Worm (Caenorhabditis elegans) whole organism, L1 larva: ENCODE results near the gene F52G3.7.

Experiments
- C34B4.2 ChIP-seq: sonication (generic microtip); optimal IDR thresholded peaks from 2 replicates; lab custom pipeline; 2017; ENCODE audit warnings: mild to moderate bottlenecking, missing genetic modification characterization, missing compliant biosample characterization
- F16B12.6 ChIP-seq: fragments of 150-350 bp; optimal IDR thresholded peaks from 2 replicates; lab custom pipeline; 2014; ENCODE audit warnings: missing biosample characterization, missing genetic modification characterization
- Y116A8C.19 ChIP-seq: sonication (generic microtip); optimal IDR thresholded peaks from 2 replicates; lab custom pipeline; 2016; ENCODE audit warnings: missing compliant biosample characterization, missing genetic modification characterization, borderline replicate concordance
- alr-1 ChIP-seq: fragments of 200-800 bp; sonication (Bioruptor generic); optimal IDR thresholded peaks from 2 replicates; lab custom pipeline; 2018; ENCODE audit warnings: borderline replicate concordance, mild to moderate bottlenecking, missing genetic modification characterization, missing compliant biosample characterization
- aly-2 ChIP-seq: fragments of 150-350 bp; optimal IDR thresholded peaks from 2 replicates; lab custom pipeline; 2014; ENCODE audit warnings: missing biosample characterization, missing genetic modification characterization
- blmp-1 ChIP-seq: fragments of 150-350 bp; optimal IDR thresholded peaks from 2 replicates; lab custom pipeline; 2014; ENCODE audit warnings: missing biosample characterization, missing genetic modification characterization
- ceh-8 ChIP-seq: fragments of 200-800 bp; sonication (Bioruptor generic); optimal IDR thresholded peaks from 2 replicates; lab custom pipeline; 2018; ENCODE audit warnings: mild to moderate bottlenecking, missing genetic modification characterization, moderate library complexity, missing compliant biosample characterization
- ceh-82 ChIP-seq, 3 experiments: fragments of 150-350 bp in 1 of 3; sonication (generic microtip) in 2 of 3; optimal IDR thresholded peaks; 2 replicates each; lab custom pipeline; 2014 to 2017; ENCODE audit warnings: missing biosample characterization in 3 of 3, missing genetic modification characterization in 3 of 3
- ces-1 ChIP-seq: fragments of 150-350 bp; optimal IDR thresholded peaks from 2 replicates; lab custom pipeline; 2014; ENCODE audit warnings: missing biosample characterization, missing genetic modification reagents, missing genetic modification characterization
- dpl-1 ChIP-seq, 3 experiments: fragments of 150-350 bp in 2 of 3; sonication (generic microtip) in 1 of 3; optimal IDR thresholded peaks; 2 replicates each; lab custom pipeline; 2014 to 2017; ENCODE audit warnings: missing biosample characterization in 3 of 3, missing genetic modification characterization in 3 of 3, missing genetic modification reagents in 3 of 3
- dsc-1 ChIP-seq: sonication (generic microtip); optimal IDR thresholded peaks from 2 replicates; lab custom pipeline; 2016; ENCODE audit warnings: mild to moderate bottlenecking, missing genetic modification characterization, missing compliant biosample characterization
- efl-1 ChIP-seq, 4 experiments: fragments of 150-350 bp; optimal IDR thresholded peaks in 3 of 4; peaks in 1 of 4; 1 replicate in 1 of 4; 2 replicates in 3 of 4; lab custom pipeline; 2014; ENCODE audit warnings: missing biosample characterization in 2 of 4, missing genetic modification characterization in 2 of 4, missing genetic modification reagents in 2 of 4
- elt-2 ChIP-seq: sonication (generic microtip); optimal IDR thresholded peaks from 2 replicates; lab custom pipeline; 2016; ENCODE audit warnings: missing genetic modification characterization, mild to moderate bottlenecking, inconsistent platforms, missing compliant biosample characterization, missing genetic modification reagents
- elt-3 ChIP-seq, 6 experiments: fragments of 150-350 bp in 1 of 6; sonication (generic microtip); optimal IDR thresholded peaks; 2 replicates each; lab custom pipeline; 2017 to 2018; ENCODE audit warnings: missing biosample characterization in 6 of 6, missing genetic modification characterization in 6 of 6, inconsistent platforms in 1 of 6
- ets-5 ChIP-seq: fragments of 200-800 bp; sonication (Bioruptor generic); IDR thresholded peaks from 2 replicates; pipeline ENCODE4 v1.3.6; 2022; ENCODE audit warnings: missing genetic modification characterization, missing compliant biosample characterization
- fkh-4 ChIP-seq: sonication (generic microtip); optimal IDR thresholded peaks from 2 replicates; lab custom pipeline; 2016; ENCODE audit warnings: missing compliant biosample characterization, missing genetic modification characterization, borderline replicate concordance
- fkh-8 ChIP-seq: sonication (generic microtip); optimal IDR thresholded peaks from 2 replicates; lab custom pipeline; 2016; ENCODE audit warnings: mild to moderate bottlenecking, missing genetic modification characterization, missing compliant biosample characterization
- fos-1 ChIP-seq: fragments of 150-350 bp; optimal IDR thresholded peaks from 2 replicates; lab custom pipeline; 2014; ENCODE audit warnings: missing biosample characterization, missing genetic modification characterization
- grh-1 ChIP-seq: fragments of 200-800 bp; sonication (Bioruptor generic); IDR thresholded peaks from 2 replicates; pipeline ENCODE4 v1.3.6; 2022; ENCODE audit warnings: missing genetic modification reagents, missing genetic modification characterization, missing compliant biosample characterization
- irx-1 ChIP-seq: sonication (generic microtip); optimal IDR thresholded peaks from 2 replicates; lab custom pipeline; 2016; ENCODE audit warnings: missing genetic modification characterization, missing compliant biosample characterization
- isw-1 ChIP-seq: fragments of 200-800 bp; sonication (Bioruptor generic); IDR thresholded peaks from 2 replicates; pipeline ENCODE4 v1.3.6; 2022; ENCODE audit warnings: missing genetic modification characterization, missing compliant biosample characterization
- lin-14 ChIP-seq: fragments of 200-800 bp; sonication (Bioruptor generic); optimal IDR thresholded peaks from 2 replicates; lab custom pipeline; 2018; ENCODE audit warnings: mild to moderate bottlenecking, missing genetic modification characterization, moderate library complexity, missing compliant biosample characterization
- lsy-2 ChIP-seq, 2 experiments: fragments of 150-350 bp; optimal IDR thresholded peaks; 2 replicates each; lab custom pipeline; 2014; ENCODE audit warnings: missing biosample characterization in 2 of 2, missing genetic modification characterization in 2 of 2
- mab-9 ChIP-seq: fragments of 200-800 bp; sonication (Bioruptor generic); IDR thresholded peaks from 2 replicates; pipeline ENCODE4 v1.3.6; 2022; ENCODE audit warnings: missing genetic modification reagents, missing genetic modification characterization, missing compliant biosample characterization
- mep-1 ChIP-seq: fragments of 150-350 bp; optimal IDR thresholded peaks from 2 replicates; lab custom pipeline; 2014; ENCODE audit warnings: missing biosample characterization, missing genetic modification characterization
- nhr-11 ChIP-seq: fragments of 150-350 bp; optimal IDR thresholded peaks from 2 replicates; lab custom pipeline; 2014; ENCODE audit warnings: missing biosample characterization, missing genetic modification characterization
- nhr-28 ChIP-seq: fragments of 150-350 bp; optimal IDR thresholded peaks from 2 replicates; lab custom pipeline; 2014; ENCODE audit warnings: missing biosample characterization, missing genetic modification characterization
- nhr-47 ChIP-seq: sonication (generic microtip); optimal IDR thresholded peaks from 2 replicates; lab custom pipeline; 2016; ENCODE audit warnings: mild to moderate bottlenecking, missing genetic modification characterization, moderate library complexity, missing compliant biosample characterization
- nhr-76 ChIP-seq: sonication (generic microtip); optimal IDR thresholded peaks from 2 replicates; lab custom pipeline; 2017; ENCODE audit warnings: missing biosample characterization, missing genetic modification characterization
- nhr-77 ChIP-seq: fragments of 150-350 bp; optimal IDR thresholded peaks from 2 replicates; lab custom pipeline; 2014; ENCODE audit warnings: missing biosample characterization, missing genetic modification characterization
- nhr-85 ChIP-seq: sonication (generic microtip); peaks from one replicate; lab custom pipeline; 2016; ENCODE audit warnings: missing genetic modification characterization, inconsistent platforms, missing compliant biosample characterization
- pag-3 ChIP-seq: sonication (generic microtip); optimal IDR thresholded peaks from 2 replicates; lab custom pipeline; 2017; ENCODE audit warnings: missing genetic modification characterization, mild to moderate bottlenecking, missing compliant biosample characterization, antibody characterized with exemption, borderline replicate concordance; ENCODE audit not compliant: insufficient read depth
- rnt-1 ChIP-seq: sonication (generic microtip); optimal IDR thresholded peaks from 2 replicates; lab custom pipeline; 2016; ENCODE audit warnings: mild to moderate bottlenecking, missing genetic modification characterization, moderate library complexity, missing compliant biosample characterization
- skn-1 ChIP-seq: fragments of 150-350 bp; optimal IDR thresholded peaks from 2 replicates; lab custom pipeline; 2014; ENCODE audit warnings: missing biosample characterization, missing genetic modification characterization
- snu-23 ChIP-seq: sonication (generic microtip); optimal IDR thresholded peaks from 2 replicates; lab custom pipeline; 2016; ENCODE audit warnings: missing genetic modification characterization, missing compliant biosample characterization
- sup-37 ChIP-seq: fragments of 200-800 bp; sonication (Bioruptor generic); optimal IDR thresholded peaks from 2 replicates; lab custom pipeline; 2018; ENCODE audit warnings: mild to moderate bottlenecking, missing genetic modification characterization, missing compliant biosample characterization
- swsn-7 ChIP-seq: sonication (generic microtip); optimal IDR thresholded peaks from 2 replicates; lab custom pipeline; 2016; ENCODE audit warnings: missing genetic modification characterization, missing compliant biosample characterization
- tbx-2 ChIP-seq: sonication (generic microtip); optimal IDR thresholded peaks from 2 replicates; lab custom pipeline; 2016; ENCODE audit warnings: missing genetic modification characterization, missing compliant biosample characterization
- tlp-1 ChIP-seq: fragments of 150-350 bp; optimal IDR thresholded peaks from 2 replicates; lab custom pipeline; 2014; ENCODE audit warnings: missing biosample characterization, missing genetic modification characterization
- unc-130 ChIP-seq: fragments of 150-350 bp; optimal IDR thresholded peaks from 2 replicates; lab custom pipeline; 2017; ENCODE audit warnings: missing biosample characterization, missing genetic modification characterization, inconsistent platforms
- unc-62 ChIP-seq: fragments of 150-350 bp; optimal IDR thresholded peaks from 2 replicates; lab custom pipeline; 2014; ENCODE audit warnings: missing biosample characterization, missing genetic modification reagents, missing genetic modification characterization
- vab-15 ChIP-seq: sonication (generic microtip); optimal IDR thresholded peaks from 2 replicates; lab custom pipeline; 2017; ENCODE audit warnings: missing genotype, mild to moderate bottlenecking, missing genetic modification characterization, missing compliant biosample characterization
- zag-1 ChIP-seq: fragments of 150-350 bp; optimal IDR thresholded peaks from 2 replicates; lab custom pipeline; 2014; ENCODE audit warnings: missing biosample characterization, missing genetic modification characterization
- ztf-11 ChIP-seq, 2 experiments: sonication (generic microtip); optimal IDR thresholded peaks; 2 replicates each; lab custom pipeline; 2016 to 2017; ENCODE audit warnings: missing genetic modification characterization in 2 of 2, missing biosample characterization in 1 of 2, missing compliant biosample characterization in 1 of 2
- ztf-4 ChIP-seq: fragments of 150-350 bp; optimal IDR thresholded peaks from 2 replicates; lab custom pipeline; 2014; ENCODE audit warnings: missing biosample characterization, missing genetic modification characterization

The F52G3.7 gene

ce11 chrX:16978308-16978707 lies 14.6 kb downstream of the F52G3.7 start, which contains the start of gene mbl-1:
Gene mbl-1 (plus strand): TSS chrX:16978608.
- TF ChIP-seq ceh-82 (tag; optimal IDR thresholded peaks at IDR 0.05; lab: Kevin White, UChicago) (no peak), efl-1 (optimal IDR thresholded peaks at IDR 0.05; lab: Kevin White, UChicago) (no peak), efl-1 (GFP tag; optimal IDR thresholded peaks at IDR 0.05 in 1 of 2; lab: Kevin White, UChicago) (peak in 1 of 2 experiments; percentile 2)

ce11 chrX:16988367-16988766 lies 24.6 kb downstream of the F52G3.7 start:
- TF ChIP-seq isw-1 (GFP tag; lab: Robert Waterston, UW), result no peak
- no peak for TF ChIP-seq C34B4.2 (tag; lab: Kevin White, UChicago)
- TF ChIP-seq swsn-7 (tag; lab: Kevin White, UChicago), result no peak
- no peak for TF ChIP-seq rnt-1 (tag; lab: Kevin White, UChicago)
- no peak for TF ChIP-seq ets-5 (GFP tag; lab: Robert Waterston, UW)
- no peak for TF ChIP-seq sup-37 (GFP tag; lab: Kevin White, UChicago)
- no peak for TF ChIP-seq elt-2 (tag; lab: Kevin White, UChicago)
- no peak for TF ChIP-seq dpl-1 (GFP tag; optimal IDR thresholded peaks at IDR 0.05; lab: Kevin White, UChicago)
- TF ChIP-seq lin-14, result peak; percentile 1
- no peak for TF ChIP-seq grh-1
- TF ChIP-seq unc-62 (GFP tag; lab: Kevin White, UChicago), result no peak
- TF ChIP-seq aly-2, result no peak
- no peak for TF ChIP-seq ces-1 (GFP tag; lab: Kevin White, UChicago)
- no peak for TF ChIP-seq tlp-1 (tag; lab: Kevin White, UChicago)
- TF ChIP-seq nhr-11 (tag; lab: Kevin White, UChicago), result no peak
- TF ChIP-seq mab-9 (GFP tag; lab: Robert Waterston, UW), result 0 out of 2 replicates have a peak, but pooled peaks have one; percentile 22
- TF ChIP-seq unc-130 (tag; lab: Kevin White, UChicago), result no peak
- TF ChIP-seq ztf-4 (tag; lab: Kevin White, UChicago), result no peak
- no peak for TF ChIP-seq mep-1 (tag; lab: Kevin White, UChicago)
- no peak for TF ChIP-seq pag-3
- no peak for TF ChIP-seq dsc-1
- no peak for TF ChIP-seq irx-1 (tag; lab: Kevin White, UChicago)
- no peak for TF ChIP-seq fkh-8 (tag; lab: Kevin White, UChicago)
- peak in 1 of 2 experiments; percentile 54 for TF ChIP-seq ztf-11 (tag; optimal IDR thresholded peaks at IDR 0.05; lab: Kevin White, UChicago)
- TF ChIP-seq efl-1 (optimal IDR thresholded peaks at IDR 0.05; lab: Kevin White, UChicago), result no peak
- TF ChIP-seq efl-1 (GFP tag; optimal IDR thresholded peaks at IDR 0.05 in 1 of 2; lab: Kevin White, UChicago), result no peak
- no peak for TF ChIP-seq nhr-28 (tag; lab: Kevin White, UChicago)

- TF ChIP-seq zag-1 (tag; lab: Kevin White, UChicago), result peak; percentile 43
- TF ChIP-seq lsy-2 (tag; optimal IDR thresholded peaks at IDR 0.05; lab: Kevin White, UChicago), result peak in 1 of 2 experiments; percentile 11
- TF ChIP-seq rnt-1 (tag; lab: Kevin White, UChicago), result no peak
- TF ChIP-seq blmp-1, result peak; percentile 9
- TF ChIP-seq lin-14, result peak; percentile 89
- peak; percentile 5 for TF ChIP-seq snu-23 (GFP tag; lab: Kevin White, UChicago)
- peak in 1 of 2 experiments; percentile 44 for TF ChIP-seq ztf-11 (tag; optimal IDR thresholded peaks at IDR 0.05; lab: Kevin White, UChicago)
- TF ChIP-seq ces-1 (GFP tag; lab: Kevin White, UChicago), result peak; percentile 78
- no peak for TF ChIP-seq skn-1 (tag; lab: Kevin White, UChicago)
- no peak for TF ChIP-seq fos-1
- TF ChIP-seq ceh-82 (tag; optimal IDR thresholded peaks at IDR 0.05; lab: Kevin White, UChicago), result peak in 1 of 3 experiments; percentile 6
- peak; percentile 71 for TF ChIP-seq tbx-2 (tag; lab: Kevin White, UChicago)
- peak; percentile 41 for TF ChIP-seq nhr-47 (tag; lab: Kevin White, UChicago)
These were observed 27.7 kb downstream of the F52G3.7 start for ce11 chrX:16991437-16991836.

ce11 chrX:16993524-16993923 lies 29.8 kb downstream of the F52G3.7 start:
- TF ChIP-seq vab-15 (tag; lab: Kevin White, UChicago) (no peak), lin-14 (peak; percentile 28), nhr-76 (no peak), nhr-85 (tag; lab: Kevin White, UChicago) (peak; percentile 67), snu-23 (GFP tag; lab: Kevin White, UChicago) (peak; percentile 12), rnt-1 (tag; lab: Kevin White, UChicago) (no peak), nhr-11 (tag; lab: Kevin White, UChicago) (no peak), Y116A8C.19 (tag; lab: Kevin White, UChicago) (no peak), mab-9 (GFP tag; lab: Robert Waterston, UW) (no peak), tbx-2 (tag; lab: Kevin White, UChicago) (no peak), nhr-77 (tag; lab: Kevin White, UChicago) (no peak), fkh-4 (tag; lab: Kevin White, UChicago) (no peak), elt-3 (tag; optimal IDR thresholded peaks at IDR 0.05; lab: Kevin White, UChicago) (no peak), ceh-8 (GFP tag; lab: Kevin White, UChicago) (no peak), blmp-1 (peak; percentile 92), F16B12.6 (tag; lab: Kevin White, UChicago) (no peak), alr-1 (no peak)
